Fruit fly (Drosophila melanogaster): ENCODE data around the gene CG5087.
A peak's percentile ranks its signal among the peaks of the same experiment; 100 is the strongest.

The CG5087 gene

DNA sequence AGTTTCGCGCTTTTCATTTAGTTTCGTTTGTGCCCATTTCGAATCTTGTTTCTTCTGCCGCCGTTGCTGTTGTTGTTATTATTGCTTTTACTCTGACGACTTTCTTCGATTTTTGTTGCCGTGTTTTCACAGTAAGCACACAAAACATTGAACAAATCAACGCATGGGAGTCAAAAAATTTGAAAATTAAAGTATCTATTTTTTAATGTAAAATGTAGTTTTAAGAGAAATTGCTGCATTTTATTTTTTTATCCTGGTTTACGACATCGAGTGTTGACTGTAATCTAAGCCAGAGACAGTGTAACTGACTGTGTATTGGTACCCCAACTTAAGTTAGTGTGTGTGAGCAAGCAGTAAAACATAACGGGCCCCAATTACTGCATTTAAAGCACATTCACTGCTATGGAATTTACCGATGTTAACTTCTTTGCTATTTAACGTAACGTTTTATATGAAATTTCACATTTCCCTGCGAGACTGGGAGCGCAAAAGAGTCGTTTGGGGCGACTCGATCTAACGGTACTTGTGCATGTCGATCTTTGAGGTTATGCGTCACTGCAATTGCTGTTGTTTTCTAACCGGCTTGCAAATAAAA, 1.7 kb upstream of the CG5087 start (continued):
- TF ChIP-seq psq (GFP tag; optimal IDR thresholded peaks at IDR 0.05) (peak; percentile 76), sage (GFP tag; optimal IDR thresholded peaks at IDR 0.05) (no peak)

dm6 chr3L:8996899-8997685, 892 bp upstream of the CG5087 start:
- TF ChIP-seq br (GFP tag; optimal IDR thresholded peaks at IDR 0.05) (no peak), Abd-B (GFP tag; optimal IDR thresholded peaks at IDR 0.05) (no peak), lola (GFP tag; optimal IDR thresholded peaks at IDR 0.05) (no peak), psq (GFP tag; optimal IDR thresholded peaks at IDR 0.05) (peak; percentile 33), dl (GFP tag; optimal IDR thresholded peaks at IDR 0.05; ENCODE audit: insufficient read depth in 1 of 2, partially characterized antibody in 2 of 2) (peak in 1 of 2 experiments; percentile 3), tai (GFP tag; optimal IDR thresholded peaks at IDR 0.05) (no peak), pan (optimal IDR thresholded peaks at IDR 0.05) (no peak), Myc (optimal IDR thresholded peaks at IDR 0.05) (no peak), N (GFP tag; optimal IDR thresholded peaks at IDR 0.05) (no peak), CrebA (GFP tag; optimal IDR thresholded peaks at IDR 0.05; ENCODE audit: borderline replicate concordance) (no peak), foxo (GFP tag; optimal IDR thresholded peaks at IDR 0.05) (no peak), Sp1 (GFP tag; optimal IDR thresholded peaks at IDR 0.05) (no peak), GATAd (GFP tag; optimal IDR thresholded peaks at IDR 0.05) (no peak), CG32264 (GFP tag; optimal IDR thresholded peaks at IDR 0.05) (no peak), Dif (GFP tag; optimal IDR thresholded peaks at IDR 0.05; ENCODE audit: partially characterized antibody) (peak; percentile 41), Jra (GFP tag; optimal IDR thresholded peaks at IDR 0.05) (no peak), woc (GFP tag; optimal IDR thresholded peaks at IDR 0.05) (no peak), sv (GFP tag; optimal IDR thresholded peaks at IDR 0.05) (no peak), Mio (GFP tag; optimal IDR thresholded peaks at IDR 0.05) (no peak), Rel (GFP tag; optimal IDR thresholded peaks at IDR 0.05) (no peak), Rel (tag; optimal IDR thresholded peaks at IDR 0.05) (peak; percentile 72), usp (GFP tag; optimal IDR thresholded peaks at IDR 0.05) (no peak), fru (GFP tag; optimal IDR thresholded peaks at IDR 0.05) (peak; percentile 7), jim (GFP tag; optimal IDR thresholded peaks at IDR 0.05) (no peak), CG9705 (GFP tag; optimal IDR thresholded peaks at IDR 0.05) (no peak), Hr78 (GFP tag; optimal IDR thresholded peaks at IDR 0.05) (no peak), HLH106 (tag; optimal IDR thresholded peaks at IDR 0.05) (no peak), dmrt93B (GFP tag; optimal IDR thresholded peaks at IDR 0.05) (no peak)

DNA sequence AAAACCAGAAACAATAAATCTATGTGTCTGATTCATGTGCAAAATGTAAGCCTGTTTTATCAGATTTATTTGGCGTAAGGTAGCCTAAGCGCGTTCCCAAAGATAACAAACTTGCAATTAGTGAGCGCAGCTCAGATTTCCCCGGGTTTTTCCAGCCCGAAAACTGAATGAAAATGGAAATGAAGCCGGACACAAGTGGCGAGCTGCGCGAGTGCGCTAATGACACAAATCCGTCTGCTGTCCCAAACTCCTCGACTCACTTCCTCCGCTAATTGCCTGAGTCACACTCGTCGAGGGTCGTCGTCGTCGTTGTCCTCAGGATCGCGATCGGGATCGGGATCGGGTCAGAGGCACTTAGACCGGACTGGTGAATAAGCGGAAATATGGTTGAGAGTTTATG, 4.5 kb downstream of the CG5087 start:
- TF ChIP-seq N (GFP tag; optimal IDR thresholded peaks at IDR 0.05) (no peak), rgr (GFP tag; optimal IDR thresholded peaks at IDR 0.05) (no peak), CG9705 (GFP tag; optimal IDR thresholded peaks at IDR 0.05) (no peak), lola (GFP tag; optimal IDR thresholded peaks at IDR 0.05) (no peak), CG32264 (GFP tag; optimal IDR thresholded peaks at IDR 0.05) (no peak), ey (GFP tag; optimal IDR thresholded peaks at IDR 0.05) (no peak), tai (GFP tag; optimal IDR thresholded peaks at IDR 0.05) (no peak), sage (GFP tag; optimal IDR thresholded peaks at IDR 0.05) (no peak), psq (GFP tag; optimal IDR thresholded peaks at IDR 0.05) (no peak), dmrt93B (GFP tag; optimal IDR thresholded peaks at IDR 0.05) (no peak)

- TF ChIP-seq br (GFP tag; optimal IDR thresholded peaks at IDR 0.05) (no peak), CG32264 (GFP tag; optimal IDR thresholded peaks at IDR 0.05) (no peak), dl (GFP tag; optimal IDR thresholded peaks at IDR 0.05; ENCODE audit: insufficient read depth in 1 of 2, partially characterized antibody in 2 of 2) (no peak), sage (GFP tag; optimal IDR thresholded peaks at IDR 0.05) (no peak)
Observed at dm6 chr3L:9003369-9003768, 5.4 kb downstream of the CG5087 start.

dm6 chr3L:9004788-9005246, 6.8 kb downstream of the CG5087 start, which contains the start of gene Doc3:
TSS of gene Doc3 (plus strand) at chr3L:9005196.
- TF ChIP-seq GATAd (GFP tag; optimal IDR thresholded peaks at IDR 0.05) (no peak), HLH106 (tag; optimal IDR thresholded peaks at IDR 0.05) (no peak), Hr83 (GFP tag; optimal IDR thresholded peaks at IDR 0.05; ENCODE audit: poor library complexity, severe bottlenecking) (no peak), Dif (GFP tag; optimal IDR thresholded peaks at IDR 0.05; ENCODE audit: partially characterized antibody) (peak; percentile 93), psq (GFP tag; optimal IDR thresholded peaks at IDR 0.05) (no peak), CG32264 (GFP tag; optimal IDR thresholded peaks at IDR 0.05) (no peak), Hnf4 (GFP tag; optimal IDR thresholded peaks at IDR 0.05) (no peak), Vsx2 (GFP tag; optimal IDR thresholded peaks at IDR 0.05; ENCODE audit: partially characterized antibody) (peak; percentile 95), Sp1 (GFP tag; optimal IDR thresholded peaks at IDR 0.05) (no peak), Myc (optimal IDR thresholded peaks at IDR 0.05) (no peak), CrebA (GFP tag; optimal IDR thresholded peaks at IDR 0.05; ENCODE audit: borderline replicate concordance) (no peak), Dfd (GFP tag; optimal IDR thresholded peaks at IDR 0.05) (no peak), pan (optimal IDR thresholded peaks at IDR 0.05) (no peak), h (GFP tag; optimal IDR thresholded peaks at IDR 0.05) (no peak), foxo (GFP tag; optimal IDR thresholded peaks at IDR 0.05) (no peak), Jra (GFP tag; optimal IDR thresholded peaks at IDR 0.05) (no peak), brk (GFP tag; optimal IDR thresholded peaks at IDR 0.05) (no peak), usp (GFP tag; optimal IDR thresholded peaks at IDR 0.05) (no peak), dl (GFP tag; optimal IDR thresholded peaks at IDR 0.05; ENCODE audit: insufficient read depth in 1 of 2, partially characterized antibody in 2 of 2) (peak; percentile 40 to 70), br (GFP tag; optimal IDR thresholded peaks at IDR 0.05) (no peak), Hr78 (GFP tag; optimal IDR thresholded peaks at IDR 0.05) (no peak), OdsH (GFP tag; optimal IDR thresholded peaks at IDR 0.05) (no peak), jim (GFP tag; optimal IDR thresholded peaks at IDR 0.05) (no peak)

Data from whole organism, wandering third instar larva.